Fruit fly (Drosophila melanogaster): ENCODE data around the gene Tsp86D.

Gene Tsp86D

DNA sequence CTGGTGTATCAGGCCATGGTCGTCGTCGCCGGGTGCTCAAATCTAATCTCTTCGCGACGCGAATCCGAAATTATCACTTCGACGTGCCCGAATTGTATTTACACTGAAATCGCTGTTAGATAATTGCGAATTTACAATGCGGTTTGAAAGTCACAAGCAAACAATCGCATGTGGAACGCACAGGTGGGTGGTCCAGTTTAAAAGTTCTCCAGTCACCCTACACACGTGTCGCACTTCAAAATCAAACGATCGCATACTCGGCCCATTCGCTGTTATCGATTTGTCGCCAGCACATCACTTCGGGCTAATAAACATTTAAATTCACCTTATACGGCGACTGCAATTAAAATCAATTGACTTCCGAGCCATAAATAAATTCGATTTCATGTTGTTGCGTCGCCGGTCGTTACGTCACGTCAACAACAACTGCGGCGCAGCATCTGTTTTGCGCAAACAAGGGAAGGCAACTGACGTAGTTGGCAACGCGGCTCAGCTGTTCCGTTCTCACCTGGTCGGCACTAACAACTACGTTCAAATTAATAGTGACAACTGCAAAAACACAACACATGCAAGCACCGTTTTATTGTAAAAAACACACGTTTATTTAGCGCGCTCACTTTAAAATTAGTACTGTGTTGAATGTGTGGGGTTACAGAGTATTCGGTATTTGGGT lies 5.6 kb upstream of the Tsp86D start, which contains the start of gene CG6574 (continued):
- peak; percentile 28 for TF ChIP-seq CG17359 (tag; optimal IDR thresholded peaks at IDR 0.05)
- no peak for TF ChIP-seq CG10565 (GFP tag; optimal IDR thresholded peaks at IDR 0.05)
- TF ChIP-seq jing (GFP tag; optimal IDR thresholded peaks at IDR 0.05) = no peak
- no peak for TF ChIP-seq unc-4 (GFP tag; IDR thresholded peaks at IDR 0.05; ENCODE audit: partially characterized antibody)
- TF ChIP-seq CG7357 (GFP tag; IDR thresholded peaks at IDR 0.05) = no peak
- no peak for TF ChIP-seq Sox100B (GFP tag; optimal IDR thresholded peaks at IDR 0.05)
- TF ChIP-seq ash1 (GFP tag; optimal IDR thresholded peaks at IDR 0.05) = no peak
- no peak for TF ChIP-seq Lpt (GFP tag; optimal IDR thresholded peaks at IDR 0.05)
- no peak for TF ChIP-seq mirr (GFP tag; optimal IDR thresholded peaks at IDR 0.05)
- no peak; the same call in 1 of the 2 replicates for TF ChIP-seq CG4360 (GFP tag; IDR thresholded peaks at IDR 0.05)
- TF ChIP-seq Sin3A (optimal IDR thresholded peaks at IDR 0.05) = no peak
- no peak for TF ChIP-seq Aef1 (GFP tag; IDR thresholded peaks at IDR 0.05)
- no peak for TF ChIP-seq oc (tag; optimal IDR thresholded peaks at IDR 0.05)
- TF ChIP-seq CG7928 (GFP tag; optimal IDR thresholded peaks at IDR 0.05) = no peak
- TF ChIP-seq CG18262 (tag; optimal IDR thresholded peaks at IDR 0.05) = peak; percentile 25
- no peak for TF ChIP-seq her (GFP tag; optimal IDR thresholded peaks at IDR 0.05)
- no peak for TF ChIP-seq salm (tag; optimal IDR thresholded peaks at IDR 0.05)
- no peak for TF ChIP-seq CG15696 (tag; optimal IDR thresholded peaks at IDR 0.05)
- TF ChIP-seq CG6854 (GFP tag; optimal IDR thresholded peaks at IDR 0.05) = no peak
- TF ChIP-seq Atf3 (GFP tag; optimal IDR thresholded peaks at IDR 0.05) = no peak
- no peak for TF ChIP-seq CG33213 (GFP tag; optimal IDR thresholded peaks at IDR 0.05)
- no peak for TF ChIP-seq CG42726 (GFP tag; IDR thresholded peaks at IDR 0.05; ENCODE audit: partially characterized antibody)
- no peak for TF ChIP-seq Elba2 (GFP tag; optimal IDR thresholded peaks at IDR 0.05)
- no peak for TF ChIP-seq CG6272 (GFP tag; IDR thresholded peaks at IDR 0.05)
- TF ChIP-seq CG34422 (GFP tag; IDR thresholded peaks at IDR 0.05) = peak; percentile 20; the same call in 1 of the 3 replicates
- no peak for TF ChIP-seq grn (GFP tag; optimal IDR thresholded peaks at IDR 0.05)
- TF ChIP-seq Ssrp (tag; optimal IDR thresholded peaks at IDR 0.05) = no peak
- TF ChIP-seq Fer2 (tag; optimal IDR thresholded peaks at IDR 0.05) = no peak
- TF ChIP-seq scrt (GFP tag; optimal IDR thresholded peaks at IDR 0.05) = no peak
- peak; percentile 44; the same call in 1 of the 2 replicates for TF ChIP-seq Drgx (GFP tag; IDR thresholded peaks at IDR 0.05)
- peak; percentile 2 for TF ChIP-seq HmgZ (tag; optimal IDR thresholded peaks at IDR 0.05)
- no peak for TF ChIP-seq fd3F (GFP tag; optimal IDR thresholded peaks at IDR 0.05)
- no peak for TF ChIP-seq CG15073 (GFP tag; optimal IDR thresholded peaks at IDR 0.05)
- TF ChIP-seq pho (GFP tag; optimal IDR thresholded peaks at IDR 0.05) = no peak
- no peak; the same call in 1 of the 2 replicates for TF ChIP-seq esg (GFP tag; conservative IDR thresholded peaks at IDR 0.05)
- no peak for TF ChIP-seq chif (GFP tag; optimal IDR thresholded peaks at IDR 0.05)
- TF ChIP-seq slp2 (GFP tag; optimal IDR thresholded peaks at IDR 0.05) = no peak
- TF ChIP-seq Med (GFP tag) = peak; percentile 78
- no peak for TF ChIP-seq tio (GFP tag; optimal IDR thresholded peaks at IDR 0.05)
- no peak for TF ChIP-seq ab (GFP tag; optimal IDR thresholded peaks at IDR 0.05)
- no peak for TF ChIP-seq pan (optimal IDR thresholded peaks at IDR 0.05)
- no peak for TF ChIP-seq pan (GFP tag; optimal IDR thresholded peaks at IDR 0.05 in 1 of 2, IDR thresholded peaks at IDR 0.05 in 1 of 2)
- no peak for TF ChIP-seq nmo (GFP tag; optimal IDR thresholded peaks at IDR 0.05)
- no peak for TF ChIP-seq pum (GFP tag; optimal IDR thresholded peaks at IDR 0.05)
- no peak for TF ChIP-seq nau (GFP tag; optimal IDR thresholded peaks at IDR 0.05)
- TF ChIP-seq CG33557 (GFP tag; optimal IDR thresholded peaks at IDR 0.05) = no peak
- no peak for TF ChIP-seq Nf-YC (tag; optimal IDR thresholded peaks at IDR 0.05)
- no peak; the same call in 1 of the 2 replicates for TF ChIP-seq CG32532 (GFP tag; IDR thresholded peaks at IDR 0.05)
- TF ChIP-seq BtbVII (GFP tag; optimal IDR thresholded peaks at IDR 0.05) = no peak
- TF ChIP-seq CG6683 (GFP tag; optimal IDR thresholded peaks at IDR 0.05) = no peak
- TF ChIP-seq Hr3 (GFP tag; optimal IDR thresholded peaks at IDR 0.05) = no peak

Measured in whole organism, embryonic.